Worm (Caenorhabditis elegans): Measurements from ENCODE around the gene Y6G8.5.
"Not testable (repeated sequence)": the region's sequence is repeated elsewhere in the genome, so short reads cannot be mapped to it uniquely, and the experiment has no call there.

The Y6G8.5 gene

ce11 chrV:17620266-17620665 lies 4.8 kb upstream of the Y6G8.5 start, which contains the start of gene Y6G8.8:
Y6G8.8 (plus strand) TSS chrV:17620566.
- no peak for TF ChIP-seq ztf-23 (GFP tag; IDR thresholded peaks at IDR 0.05)
- TF ChIP-seq tab-1 (GFP tag; IDR thresholded peaks at IDR 0.05), result no peak
- TF ChIP-seq cog-1 (tag; optimal IDR thresholded peaks at IDR 0.05), result no peak
- no peak for TF ChIP-seq med-1 (GFP tag; optimal IDR thresholded peaks at IDR 0.05; ENCODE audit: insufficient read depth)
- TF ChIP-seq flt-1 (GFP tag; IDR thresholded peaks at IDR 0.05), result no peak
- TF ChIP-seq T22C8.4 (GFP tag; IDR thresholded peaks at IDR 0.05), result no peak
- no peak for TF ChIP-seq klf-2 (GFP tag; conservative IDR thresholded peaks at IDR 0.05)
- TF ChIP-seq ref-1 (GFP tag; conservative IDR thresholded peaks at IDR 0.05), result no peak
- no peak for TF ChIP-seq ztf-29 (GFP tag; IDR thresholded peaks at IDR 0.05)

- TF ChIP-seq med-1 (GFP tag; optimal IDR thresholded peaks at IDR 0.05; ENCODE audit: insufficient read depth), result no peak
Measured at ce11 chrV:17616807-17617206, 1.3 kb upstream of the Y6G8.5 start, which contains the start of gene Y6G8.6. Y6G8.6 (minus strand) TSS chrV:17616904.

DNA sequence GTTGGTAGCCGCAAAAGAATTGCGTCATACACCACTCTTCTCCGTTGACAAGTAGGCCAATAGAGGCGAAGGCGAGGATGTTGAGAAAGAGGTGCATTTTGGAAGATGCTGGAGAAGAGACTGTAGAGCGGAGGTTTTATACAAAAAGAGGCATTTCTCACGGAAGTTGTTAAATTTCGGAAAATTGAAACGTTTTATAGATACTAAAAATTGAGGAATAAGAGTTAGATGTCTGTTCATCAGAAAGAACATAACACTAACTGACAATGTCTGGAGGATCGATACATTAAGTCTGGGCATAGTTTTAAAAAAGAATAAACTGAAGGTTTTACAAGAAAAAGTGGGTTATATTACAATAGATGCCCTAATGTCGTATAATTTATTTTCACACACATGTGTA lies 1.3 kb downstream of the Y6G8.5 start, which contains the start of gene Y6G8.14:
Y6G8.14 (minus strand) TSS at position 101 of the 400 bp plus-strand sequence.
- TF ChIP-seq T22C8.4 (GFP tag; IDR thresholded peaks at IDR 0.05), result no peak
- no peak for TF ChIP-seq cog-1 (tag; optimal IDR thresholded peaks at IDR 0.05)
- no peak for TF ChIP-seq tab-1 (GFP tag; IDR thresholded peaks at IDR 0.05)
- no peak for TF ChIP-seq klf-2 (GFP tag; conservative IDR thresholded peaks at IDR 0.05)
- no peak for TF ChIP-seq med-1 (GFP tag; optimal IDR thresholded peaks at IDR 0.05; ENCODE audit: insufficient read depth)
- no peak for TF ChIP-seq flt-1 (GFP tag; IDR thresholded peaks at IDR 0.05)
- no peak for TF ChIP-seq ref-1 (GFP tag; conservative IDR thresholded peaks at IDR 0.05)
- TF ChIP-seq ztf-23 (GFP tag; IDR thresholded peaks at IDR 0.05), result no peak
- TF ChIP-seq ztf-29 (GFP tag; IDR thresholded peaks at IDR 0.05), result no peak

- TF ChIP-seq med-1 (GFP tag; optimal IDR thresholded peaks at IDR 0.05; ENCODE audit: insufficient read depth); ref-1 (GFP tag; conservative IDR thresholded peaks at IDR 0.05); flt-1 (GFP tag; IDR thresholded peaks at IDR 0.05): not testable (repeated sequence)
Measured at ce11 chrV:17610503-17610902, 5.0 kb downstream of the Y6G8.5 start, which contains the start of gene Y6G8.15. Y6G8.15 (minus strand) TSS chrV:17610603.

DNA sequence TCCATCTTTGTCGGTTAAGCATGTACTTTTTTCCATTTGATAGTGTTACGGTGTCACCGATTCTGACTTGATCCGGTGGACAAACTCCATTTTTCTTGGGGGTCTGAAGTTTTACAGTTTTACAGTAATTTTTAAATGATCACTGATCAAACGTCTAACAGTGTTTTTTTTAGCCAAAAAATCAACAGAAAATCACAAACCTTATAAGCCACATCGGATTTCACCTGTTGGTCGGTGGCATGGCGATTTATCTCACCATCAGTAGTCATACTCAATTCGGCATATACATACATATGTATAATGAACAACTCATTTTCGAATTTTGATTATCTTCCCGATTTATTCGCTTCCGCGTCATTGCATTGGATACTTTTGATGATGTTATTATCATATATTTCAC lies 7.7 kb downstream of the Y6G8.5 start, which contains the start of gene srz-91:
srz-91 (plus strand) TSS at position 301 of the 400 bp plus-strand sequence.
- TF ChIP-seq T22C8.4 (GFP tag; IDR thresholded peaks at IDR 0.05), result no peak
- TF ChIP-seq tab-1 (GFP tag; IDR thresholded peaks at IDR 0.05), result no peak
- no peak for TF ChIP-seq flt-1 (GFP tag; IDR thresholded peaks at IDR 0.05)
- TF ChIP-seq med-1 (GFP tag; optimal IDR thresholded peaks at IDR 0.05; ENCODE audit: insufficient read depth), result no peak
- TF ChIP-seq ztf-29 (GFP tag; IDR thresholded peaks at IDR 0.05), result no peak
- no peak for TF ChIP-seq cog-1 (tag; optimal IDR thresholded peaks at IDR 0.05)
- no peak for TF ChIP-seq klf-2 (GFP tag; conservative IDR thresholded peaks at IDR 0.05)
- no peak for TF ChIP-seq ref-1 (GFP tag; conservative IDR thresholded peaks at IDR 0.05)
- no peak for TF ChIP-seq ztf-23 (GFP tag; IDR thresholded peaks at IDR 0.05)

DNA sequence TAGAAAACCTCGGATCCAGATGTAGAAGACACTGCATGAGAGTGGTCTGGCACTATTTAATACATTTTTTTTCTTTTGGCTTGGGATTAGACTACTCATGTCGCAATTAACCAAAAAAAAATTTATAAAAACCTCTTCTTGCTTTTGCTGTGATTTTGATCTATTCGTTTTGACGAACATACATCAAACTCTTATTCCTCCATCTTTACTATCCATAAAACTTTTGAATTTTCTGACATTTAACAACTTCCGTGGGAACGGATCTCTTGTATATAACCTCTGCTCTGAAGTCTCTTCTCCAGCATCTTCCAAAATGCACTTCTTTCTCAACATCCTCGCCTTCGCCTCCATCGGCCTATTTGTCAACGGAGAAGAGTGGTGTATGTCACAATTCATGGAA lies 9.5 kb downstream of the Y6G8.5 start, which contains the start of gene Y6G8.16:
Y6G8.16 (plus strand) TSS at position 301 of the 400 bp plus-strand sequence.
- not testable (repeated sequence) for TF ChIP-seq klf-2 (GFP tag; conservative IDR thresholded peaks at IDR 0.05); med-1 (GFP tag; optimal IDR thresholded peaks at IDR 0.05; ENCODE audit: insufficient read depth); tab-1 (GFP tag; IDR thresholded peaks at IDR 0.05)

- TF ChIP-seq ref-1 (GFP tag; conservative IDR thresholded peaks at IDR 0.05) (no peak), flt-1 (GFP tag; IDR thresholded peaks at IDR 0.05) (no peak), T22C8.4 (GFP tag; IDR thresholded peaks at IDR 0.05) (no peak), ztf-23 (GFP tag; IDR thresholded peaks at IDR 0.05) (no peak), ztf-29 (GFP tag; IDR thresholded peaks at IDR 0.05) (no peak), tab-1 (GFP tag; IDR thresholded peaks at IDR 0.05) (no peak), klf-2 (GFP tag; conservative IDR thresholded peaks at IDR 0.05) (no peak), med-1 (GFP tag; optimal IDR thresholded peaks at IDR 0.05; ENCODE audit: insufficient read depth) (no peak), cog-1 (tag; optimal IDR thresholded peaks at IDR 0.05) (no peak)
Measured at ce11 chrV:17601520-17601919, 14.0 kb downstream of the Y6G8.5 start, which contains the start of gene ztf-25. ztf-25 (plus strand) TSS chrV:17601820.

ce11 chrV:17598810-17599209 lies 16.7 kb downstream of the Y6G8.5 start, which contains the start of gene Y6G8.2:
Y6G8.2 (minus strand) TSS chrV:17598956.
- TF ChIP-seq ref-1 (GFP tag; conservative IDR thresholded peaks at IDR 0.05) (no peak), tab-1 (GFP tag; IDR thresholded peaks at IDR 0.05) (no peak), T22C8.4 (GFP tag; IDR thresholded peaks at IDR 0.05) (no peak), ztf-23 (GFP tag; IDR thresholded peaks at IDR 0.05) (no peak), med-1 (GFP tag; optimal IDR thresholded peaks at IDR 0.05; ENCODE audit: insufficient read depth) (no peak), klf-2 (GFP tag; conservative IDR thresholded peaks at IDR 0.05) (no peak), ztf-29 (GFP tag; IDR thresholded peaks at IDR 0.05) (no peak), cog-1 (tag; optimal IDR thresholded peaks at IDR 0.05) (no peak), flt-1 (GFP tag; IDR thresholded peaks at IDR 0.05) (no peak)

- TF ChIP-seq tab-1 (GFP tag; IDR thresholded peaks at IDR 0.05), result no peak
- no peak for TF ChIP-seq med-1 (GFP tag; optimal IDR thresholded peaks at IDR 0.05; ENCODE audit: insufficient read depth)
- TF ChIP-seq flt-1 (GFP tag; IDR thresholded peaks at IDR 0.05), result no peak
- no peak for TF ChIP-seq T22C8.4 (GFP tag; IDR thresholded peaks at IDR 0.05)
- TF ChIP-seq klf-2 (GFP tag; conservative IDR thresholded peaks at IDR 0.05), result no peak
Measured at ce11 chrV:17595691-17596090, 19.8 kb downstream of the Y6G8.5 start.

DNA sequence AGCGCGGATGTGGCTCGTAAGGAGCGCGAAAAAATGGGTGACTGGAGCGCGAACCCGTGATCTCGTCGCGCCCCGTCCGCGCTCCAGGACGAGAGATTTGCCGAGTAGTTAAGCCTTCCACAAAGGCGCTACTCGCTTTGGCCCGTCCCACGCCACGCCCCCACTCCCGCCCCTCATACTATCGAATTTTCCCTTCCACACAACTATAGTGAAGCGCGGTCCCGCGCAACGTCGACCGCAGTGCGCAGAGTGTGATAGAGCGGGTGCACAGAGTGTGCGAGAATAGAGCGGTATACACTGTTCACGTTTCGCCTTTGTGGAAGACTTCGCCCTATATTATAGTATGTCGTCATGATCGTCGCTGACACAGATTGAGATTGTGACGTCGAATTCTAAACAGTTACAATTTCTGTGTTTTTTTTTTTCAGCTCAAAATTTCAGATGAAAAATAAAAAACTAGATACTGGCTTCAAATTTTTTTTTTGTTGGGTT lies 31.1 kb downstream of the Y6G8.5 start, which contains the start of gene fbxa-133:
fbxa-133 (plus strand) TSS at position 442 of the 492 bp plus-strand sequence.
- not testable (repeated sequence) for TF ChIP-seq ztf-23, T22C8.4, ztf-29 (GFP tag; IDR thresholded peaks at IDR 0.05)

All from whole organism, midembryonic.